Worm (Caenorhabditis elegans): Measurements from ENCODE around the gene VB0395L.1.

- TF ChIP-seq nhr-11 (tag; optimal IDR thresholded peaks at IDR 0.05): peak; percentile 97
- peak; percentile 77 to 99 for TF ChIP-seq unc-62 (GFP tag; optimal IDR thresholded peaks at IDR 0.05 in 1 of 2)
- no peak for TF ChIP-seq unc-62 (tag; optimal IDR thresholded peaks at IDR 0.05)
- TF ChIP-seq hif-1 (tag; optimal IDR thresholded peaks at IDR 0.05): peak; percentile 74 to 87
- peak; percentile 78 for TF ChIP-seq ztf-11 (tag; optimal IDR thresholded peaks at IDR 0.05)
- TF ChIP-seq F26F4.8 (GFP tag; conservative IDR thresholded peaks at IDR 0.05): no peak
- TF ChIP-seq T20F7.1 (GFP tag; optimal IDR thresholded peaks at IDR 0.05): peak; percentile 91
These were observed 39.6 kb upstream of the VB0395L.1 start for ce11 chrX:16056404-16056803.
